Worm (Caenorhabditis elegans) whole organism, L4 larva: ENCODE data around the gene nhr-223.
A peak's percentile ranks its signal among the peaks of the same experiment; 100 is the strongest.

Experiments
- F37D6.2 ChIP-seq: sonication (generic microtip); optimal IDR thresholded peaks from 2 replicates; lab custom pipeline; 2016; ENCODE audit warnings: mild to moderate bottlenecking, missing genetic modification characterization, missing compliant biosample characterization
- R02D3.7 ChIP-seq: fragments of 150-350 bp; sonication (generic microtip); optimal IDR thresholded peaks from 3 replicates; lab custom pipeline; 2014; ENCODE audit warnings: missing biosample characterization, missing genetic modification characterization
- T20F7.1 ChIP-seq: fragments of 200-800 bp; sonication (Bioruptor generic); optimal IDR thresholded peaks from 2 replicates; lab custom pipeline; 2018; ENCODE audit warnings: mild to moderate bottlenecking, missing genetic modification characterization, missing compliant biosample characterization
- Y48G9A.11 ChIP-seq: fragments of 200-800 bp; sonication (Bioruptor generic); IDR thresholded peaks from 2 replicates; pipeline ENCODE4 v1.3.6; 2022; ENCODE audit warnings: missing genetic modification reagents, missing genetic modification characterization, missing compliant biosample characterization
- Y5F2A.4 ChIP-seq: fragments of 200-800 bp; sonication (Bioruptor generic); optimal IDR thresholded peaks from 2 replicates; lab custom pipeline; 2018; ENCODE audit warnings: mild to moderate bottlenecking, missing genetic modification characterization, missing compliant biosample characterization
- aha-1 ChIP-seq: fragments of 150-350 bp; peaks from one replicate; lab custom pipeline; 2014; ENCODE audit warnings: missing biosample characterization, missing genetic modification characterization
- aly-2 ChIP-seq: sonication (generic microtip); optimal IDR thresholded peaks from 2 replicates; lab custom pipeline; 2018; ENCODE audit warnings: missing biosample characterization, missing genetic modification characterization
- arid-1 ChIP-seq: fragments of 200-800 bp; sonication (Bioruptor generic); conservative IDR thresholded peaks from 2 replicates; pipeline ENCODE4 v1.3.6; 2022; ENCODE audit warnings: missing genetic modification reagents, missing genetic modification characterization, missing compliant biosample characterization
- attf-4 ChIP-seq: sonication (generic microtip); optimal IDR thresholded peaks from 3 replicates; lab custom pipeline; 2017; ENCODE audit warnings: missing biosample characterization, missing genetic modification characterization
- ceh-28 ChIP-seq: fragments of 150-350 bp; optimal IDR thresholded peaks from 2 replicates; lab custom pipeline; 2014; ENCODE audit warnings: missing biosample characterization, missing genetic modification reagents, missing genetic modification characterization
- ctbp-1 ChIP-seq: fragments of 200-800 bp; sonication (Bioruptor generic); IDR thresholded peaks from 2 replicates; pipeline ENCODE4 v1.3.6; 2022; ENCODE audit warnings: missing genetic modification reagents, missing genetic modification characterization, missing compliant biosample characterization
- dmd-9 ChIP-seq: fragments of 200-800 bp; sonication (Bioruptor generic); IDR thresholded peaks from 2 replicates; pipeline ENCODE4 v1.3.6; 2022; ENCODE audit warnings: missing genetic modification reagents, missing genetic modification characterization, missing compliant biosample characterization
- dve-1 ChIP-seq: sonication (generic microtip); optimal IDR thresholded peaks from 2 replicates; lab custom pipeline; 2017; ENCODE audit warnings: antibody characterized with exemption, mild to moderate bottlenecking, missing genetic modification characterization, missing compliant biosample characterization; ENCODE audit not compliant: insufficient read depth
- egl-27 ChIP-seq: sonication (generic microtip); optimal IDR thresholded peaks from 3 replicates; lab custom pipeline; 2017; ENCODE audit warnings: missing biosample characterization, missing genetic modification reagents, missing genetic modification characterization
- egl-43 ChIP-seq: fragments of 200-800 bp; sonication (Bioruptor generic); IDR thresholded peaks from 2 replicates; pipeline ENCODE4 v1.3.6; 2022; ENCODE audit warnings: missing genetic modification reagents, missing genetic modification characterization, missing compliant biosample characterization
- fkh-10 ChIP-seq: fragments of 150-350 bp; optimal IDR thresholded peaks from 2 replicates; lab custom pipeline; 2014; ENCODE audit warnings: missing biosample characterization, missing genetic modification reagents, missing genetic modification characterization
- gei-8 ChIP-seq: fragments of 200-800 bp; sonication (Bioruptor generic); optimal IDR thresholded peaks from 2 replicates; lab custom pipeline; 2018; ENCODE audit warnings: mild to moderate bottlenecking, missing genetic modification characterization, missing compliant biosample characterization
- hif-1 ChIP-seq, 2 experiments: sonication (generic microtip); optimal IDR thresholded peaks; 2 replicates each; lab custom pipeline; 2016 to 2017; ENCODE audit warnings: missing compliant biosample characterization in 2 of 2, missing genetic modification characterization in 2 of 2, missing genetic modification reagents in 2 of 2, missing genotype in 2 of 2, mild to moderate bottlenecking in 1 of 2
- hmg-1.1 ChIP-seq: fragments of 200-800 bp; sonication (Bioruptor generic); IDR thresholded peaks from 2 replicates; pipeline ENCODE4 v1.3.6; 2022; ENCODE audit warnings: missing genetic modification reagents, missing genetic modification characterization, missing compliant biosample characterization
- jun-1 ChIP-seq: fragments of 150-350 bp; optimal IDR thresholded peaks from 2 replicates; lab custom pipeline; 2014; ENCODE audit warnings: missing biosample characterization, missing genetic modification reagents, missing genetic modification characterization
- lim-7 ChIP-seq: fragments of 200-800 bp; sonication (Bioruptor generic); IDR thresholded peaks from 2 replicates; pipeline ENCODE4 v1.3.6; 2022; ENCODE audit warnings: missing genetic modification characterization, missing compliant biosample characterization
- madf-9 ChIP-seq: fragments of 200-800 bp; sonication (Bioruptor generic); conservative IDR thresholded peaks from 2 replicates; pipeline ENCODE4 v1.3.6; 2022; ENCODE audit warnings: missing genetic modification reagents, missing genetic modification characterization, missing compliant biosample characterization
- nhr-237 ChIP-seq: sonication (generic microtip); optimal IDR thresholded peaks from 2 replicates; lab custom pipeline; 2017; ENCODE audit warnings: missing biosample characterization, missing genetic modification characterization
- nhr-28 ChIP-seq: fragments of 150-350 bp; optimal IDR thresholded peaks from 2 replicates; lab custom pipeline; 2014; ENCODE audit warnings: missing biosample characterization, missing genetic modification characterization
- pqm-1 ChIP-seq: sonication (generic microtip); optimal IDR thresholded peaks from 2 replicates; lab custom pipeline; 2017; ENCODE audit warnings: missing biosample characterization, missing genetic modification characterization
- saeg-2 ChIP-seq: fragments of 200-800 bp; sonication (Bioruptor generic); IDR thresholded peaks from 2 replicates; pipeline ENCODE4 v1.3.6; 2022; ENCODE audit warnings: missing genetic modification reagents, missing genetic modification characterization, missing compliant biosample characterization
- sdz-12 ChIP-seq: fragments of 200-800 bp; sonication (Bioruptor generic); optimal IDR thresholded peaks from 2 replicates; lab custom pipeline; 2018; ENCODE audit warnings: mild to moderate bottlenecking, missing genetic modification characterization, missing compliant biosample characterization
- set-16 ChIP-seq: fragments of 200-800 bp; sonication (Bioruptor generic); IDR thresholded peaks from 2 replicates; pipeline ENCODE4 v1.3.6; 2022; ENCODE audit warnings: missing genetic modification reagents, missing genetic modification characterization, missing compliant biosample characterization
- snpc-1.2 ChIP-seq: fragments of 200-800 bp; sonication (Bioruptor generic); IDR thresholded peaks from 2 replicates; pipeline ENCODE4 v1.3.6; 2022; ENCODE audit warnings: missing genetic modification reagents, missing genetic modification characterization, missing compliant biosample characterization
- tag-97 ChIP-seq: fragments of 200-800 bp; sonication (Bioruptor generic); IDR thresholded peaks from 2 replicates; pipeline ENCODE4 v1.3.6; 2022; ENCODE audit warnings: missing genetic modification characterization, missing compliant biosample characterization
- unc-62 ChIP-seq, 3 experiments: fragments of 150-350 bp in 1 of 3; sonication (generic microtip); optimal IDR thresholded peaks in 2 of 3; peaks in 1 of 3; 1 replicate in 1 of 3; 2 replicates in 2 of 3; lab custom pipeline; 2014 to 2017; ENCODE audit warnings: missing biosample characterization in 3 of 3, missing genetic modification characterization in 3 of 3, missing genetic modification reagents in 3 of 3, missing genotype in 1 of 3
- zag-1 ChIP-seq: fragments of 150-350 bp; optimal IDR thresholded peaks from 2 replicates; lab custom pipeline; 2014; ENCODE audit warnings: missing biosample characterization, missing genetic modification characterization
- zfp-3 ChIP-seq: fragments of 200-800 bp; sonication (Bioruptor generic); conservative IDR thresholded peaks from 2 replicates; pipeline ENCODE4 v1.3.6; 2022; ENCODE audit warnings: missing genetic modification reagents, missing genetic modification characterization, missing compliant biosample characterization
- ztf-11 ChIP-seq: fragments of 150-350 bp; optimal IDR thresholded peaks from 2 replicates; lab custom pipeline; 2014; ENCODE audit warnings: missing biosample characterization, missing genetic modification characterization
- ztf-7 ChIP-seq: fragments of 150-350 bp; optimal IDR thresholded peaks from 2 replicates; lab custom pipeline; 2014; ENCODE audit warnings: missing biosample characterization, missing genetic modification characterization

The nhr-223 gene

ce11 chrV:15817746-15818145 lies 21.6 kb downstream of the nhr-223 start, which contains the start of gene abf-3:
TSS of gene abf-3 (minus strand) at chrV:15817846.
- TF ChIP-seq aha-1 (peak; percentile 18), dmd-9 (GFP tag; lab: Robert Waterston, UW) (no peak), ctbp-1 (GFP tag; lab: Robert Waterston, UW) (no peak)

ce11 chrV:15819983-15820382 lies 23.8 kb downstream of the nhr-223 start, which contains the start of gene srbc-48:
TSS of gene srbc-48 (plus strand) at chrV:15820283.
- peak; percentile 36 for TF ChIP-seq aha-1
- TF ChIP-seq zfp-3 (GFP tag; lab: Robert Waterston, UW), result no peak
- no peak for TF ChIP-seq set-16

ce11 chrV:15821398-15821797 lies 25.2 kb downstream of the nhr-223 start, which contains the start of gene srbc-49:
TSS of gene srbc-49 (plus strand) at chrV:15821698.
- TF ChIP-seq snpc-1.2 (GFP tag; lab: Robert Waterston, UW), result no peak
- no peak for TF ChIP-seq hif-1 (tag; optimal IDR thresholded peaks at IDR 0.05; lab: Kevin White, UChicago)
- no peak for TF ChIP-seq Y5F2A.4
- no peak for TF ChIP-seq ctbp-1 (GFP tag; lab: Robert Waterston, UW)
- no peak for TF ChIP-seq zag-1 (tag; lab: Kevin White, UChicago)
- no peak for TF ChIP-seq jun-1
- TF ChIP-seq ztf-7 (tag; lab: Kevin White, UChicago), result no peak
- no peak for TF ChIP-seq ztf-11 (tag; lab: Kevin White, UChicago)
- TF ChIP-seq F37D6.2, result no peak
- no peak for TF ChIP-seq egl-43 (GFP tag; lab: Robert Waterston, UW)
- no peak for TF ChIP-seq tag-97 (GFP tag; lab: Robert Waterston, UW)
- no peak for TF ChIP-seq attf-4 (tag; lab: Kevin White, UChicago)
- no peak for TF ChIP-seq madf-9

- TF ChIP-seq hif-1 (tag; optimal IDR thresholded peaks at IDR 0.05; lab: Kevin White, UChicago), result no peak
- TF ChIP-seq hmg-1.1 (GFP tag; lab: Robert Waterston, UW), result no peak
Observed at ce11 chrV:15824866-15825265, 28.7 kb downstream of the nhr-223 start, which contains the start of gene srbc-50. TSS of gene srbc-50 (minus strand) at chrV:15824966.

ce11 chrV:15826110-15826509 lies 29.9 kb downstream of the nhr-223 start, which contains the start of gene srbc-51:
TSS of gene srbc-51 (plus strand) at chrV:15826410.
- TF ChIP-seq nhr-28 (tag; lab: Kevin White, UChicago), result no peak
- no peak for TF ChIP-seq nhr-237 (tag; lab: Kevin White, UChicago)
- peak; percentile 59 for TF ChIP-seq aha-1

- no peak for TF ChIP-seq ztf-7 (tag; lab: Kevin White, UChicago)
- TF ChIP-seq egl-27 (tag; lab: Kevin White, UChicago), result no peak
- TF ChIP-seq T20F7.1 (GFP tag; lab: Kevin White, UChicago), result no peak
- TF ChIP-seq dmd-9 (GFP tag; lab: Robert Waterston, UW), result no peak
- TF ChIP-seq gei-8 (GFP tag; lab: Kevin White, UChicago), result no peak
- no peak for TF ChIP-seq sdz-12 (GFP tag; lab: Kevin White, UChicago)
- no peak for TF ChIP-seq hif-1 (tag; optimal IDR thresholded peaks at IDR 0.05; lab: Kevin White, UChicago)
- TF ChIP-seq jun-1, result no peak
- TF ChIP-seq arid-1, result no peak
- TF ChIP-seq R02D3.7 (tag; lab: Kevin White, UChicago), result no peak
- TF ChIP-seq aly-2 (tag; lab: Kevin White, UChicago), result no peak
- TF ChIP-seq ceh-28, result no peak
- no peak for TF ChIP-seq pqm-1
Observed at ce11 chrV:15829907-15830306, 33.7 kb downstream of the nhr-223 start, which contains the start of gene srbc-55. TSS of gene srbc-55 (minus strand) at chrV:15830007.

- TF ChIP-seq fkh-10 (GFP tag; lab: Kevin White, UChicago) (no peak), unc-62 (GFP tag; optimal IDR thresholded peaks at IDR 0.05 in 1 of 2; lab: Kevin White, UChicago) (no peak), unc-62 (tag; optimal IDR thresholded peaks at IDR 0.05; lab: Kevin White, UChicago) (no peak), saeg-2 (no peak), Y48G9A.11 (GFP tag; lab: Robert Waterston, UW) (no peak), madf-9 (no peak), lim-7 (GFP tag; lab: Robert Waterston, UW) (no peak), dve-1 (tag; lab: Kevin White, UChicago) (no peak)
- TF ChIP-seq, all 104 proteins: peak for 0
Observed at ce11 chrV:15831586-15831985, 35.4 kb downstream of the nhr-223 start, which contains the start of gene srbc-56. TSS of gene srbc-56 (minus strand) at chrV:15831686.
